Worm (Caenorhabditis elegans): Measurements from ENCODE around the gene ZK836.3.

Gene ZK836.3

ce11 chrV:12184308-12184999 is 11.3 kb downstream of the ZK836.3 start, which contains the start of gene srd-4:
Gene srd-4, plus strand, starts transcription at chrV:12184949.
- TF ChIP-seq blmp-1 (tag; optimal IDR thresholded peaks at IDR 0.05) (peak; percentile 30), ceh-90 (tag; optimal IDR thresholded peaks at IDR 0.05) (peak; percentile 10), sox-4 (tag; optimal IDR thresholded peaks at IDR 0.05) (no peak), unc-30 (tag; optimal IDR thresholded peaks at IDR 0.05) (no peak), C04F5.9 (tag; optimal IDR thresholded peaks at IDR 0.05) (no peak), nhr-20 (tag; optimal IDR thresholded peaks at IDR 0.05) (peak; percentile 35), unc-98 (GFP tag; IDR thresholded peaks at IDR 0.05) (no peak), mdl-1 (tag; optimal IDR thresholded peaks at IDR 0.05) (no peak), dsc-1 (tag; optimal IDR thresholded peaks at IDR 0.05) (peak; percentile 29), Y116A8C.19 (tag; optimal IDR thresholded peaks at IDR 0.05; ENCODE audit: borderline replicate concordance) (no peak), nhr-71 (tag; optimal IDR thresholded peaks at IDR 0.05) (peak; percentile 60), alr-1 (tag; optimal IDR thresholded peaks at IDR 0.05; ENCODE audit: borderline replicate concordance) (no peak), grh-1 (GFP tag; IDR thresholded peaks at IDR 0.05) (no peak), tbx-2 (tag; optimal IDR thresholded peaks at IDR 0.05) (peak; percentile 39), pqm-1 (tag; optimal IDR thresholded peaks at IDR 0.05) (no peak), zip-4 (GFP tag; optimal IDR thresholded peaks at IDR 0.05) (no peak), unc-130 (tag; optimal IDR thresholded peaks at IDR 0.05) (no peak), elt-2 (tag; optimal IDR thresholded peaks at IDR 0.05) (no peak), aha-1 (tag; optimal IDR thresholded peaks at IDR 0.05) (no peak), efl-3 (GFP tag; optimal IDR thresholded peaks at IDR 0.05) (no peak), lsy-2 (tag; optimal IDR thresholded peaks at IDR 0.05) (peak; percentile 59 to 79), elt-3 (tag; optimal IDR thresholded peaks at IDR 0.05) (no peak), jun-1 (tag; optimal IDR thresholded peaks at IDR 0.05) (no peak), ama-1 (optimal IDR thresholded peaks at IDR 0.05) (no peak), irx-1 (tag; optimal IDR thresholded peaks at IDR 0.05) (peak; percentile 6), nhr-76 (tag; optimal IDR thresholded peaks at IDR 0.05) (no peak), vab-15 (tag; optimal IDR thresholded peaks at IDR 0.05) (no peak), fkh-4 (tag; optimal IDR thresholded peaks at IDR 0.05; ENCODE audit: borderline replicate concordance) (no peak), ztf-4 (tag; optimal IDR thresholded peaks at IDR 0.05) (no peak), nhr-237 (tag; optimal IDR thresholded peaks at IDR 0.05) (no peak), ces-1 (GFP tag; optimal IDR thresholded peaks at IDR 0.05) (no peak), ceh-88 (GFP tag; IDR thresholded peaks at IDR 0.05) (no peak), ets-5 (GFP tag; IDR thresholded peaks at IDR 0.05) (no peak), efl-1 (optimal IDR thresholded peaks at IDR 0.05) (peak; percentile 66 to 93), efl-1 (GFP tag; optimal IDR thresholded peaks at IDR 0.05 in 1 of 2) (peak; percentile 94 to 99), C16A3.4 (tag; optimal IDR thresholded peaks at IDR 0.05) (peak; percentile 7), lir-3 (tag; optimal IDR thresholded peaks at IDR 0.05; ENCODE audit: poor library complexity) (no peak), mep-1 (tag; optimal IDR thresholded peaks at IDR 0.05) (no peak), C34B4.2 (tag; optimal IDR thresholded peaks at IDR 0.05) (no peak), fkh-10 (GFP tag; optimal IDR thresholded peaks at IDR 0.05) (no peak), fkh-8 (tag; optimal IDR thresholded peaks at IDR 0.05) (no peak), tlp-1 (tag; optimal IDR thresholded peaks at IDR 0.05) (no peak), snpc-4 (tag; optimal IDR thresholded peaks at IDR 0.05) (no peak), pag-3 (tag; optimal IDR thresholded peaks at IDR 0.05; ENCODE audit: borderline replicate concordance, insufficient read depth) (no peak), nhr-47 (tag; optimal IDR thresholded peaks at IDR 0.05) (peak; percentile 53), mef-2 (tag; optimal IDR thresholded peaks at IDR 0.05) (no peak), ztf-11 (tag; optimal IDR thresholded peaks at IDR 0.05) (no peak), hpl-2 (GFP tag; optimal IDR thresholded peaks at IDR 0.05) (no peak), ceh-82 (tag; optimal IDR thresholded peaks at IDR 0.05) (peak in 2 of 3 experiments; percentile 4 to 28), sup-37 (GFP tag; optimal IDR thresholded peaks at IDR 0.05) (no peak), nhr-28 (tag; optimal IDR thresholded peaks at IDR 0.05) (no peak), lin-13 (GFP tag; optimal IDR thresholded peaks at IDR 0.05) (no peak), lin-15B (tag; optimal IDR thresholded peaks at IDR 0.05) (no peak)

All from whole organism, L1 larva.